Fruit fly (Drosophila melanogaster): ENCODE results near the gene rod.

The rod gene

DNA sequence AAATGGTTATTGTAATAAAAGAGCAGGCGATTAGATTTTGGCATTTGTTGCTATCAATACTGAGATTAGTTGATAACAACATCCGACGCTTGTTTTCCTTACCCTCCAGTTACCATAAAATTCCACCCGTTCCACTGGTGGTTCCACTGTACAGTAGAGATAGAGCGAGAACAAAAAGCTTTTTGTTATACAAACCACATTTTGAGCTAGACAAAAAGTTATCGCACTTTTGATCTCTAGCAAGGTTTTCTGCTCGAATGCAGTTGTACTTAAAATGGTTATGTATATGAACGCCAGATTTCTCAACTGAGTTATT, 24.3 kb downstream of the rod start (continued):
- no peak for TF ChIP-seq p53 (GFP tag; optimal IDR thresholded peaks at IDR 0.05)
- peak; percentile 4 for TF ChIP-seq CG2678 (tag; optimal IDR thresholded peaks at IDR 0.05)
- TF ChIP-seq dysf (GFP tag; IDR thresholded peaks at IDR 0.05) = 0 out of 3 replicates have a peak, but pooled peaks have one; percentile 13
- TF ChIP-seq HHEX (GFP tag; optimal IDR thresholded peaks at IDR 0.05) = peak; percentile 9
- no peak for TF ChIP-seq CG3995 (GFP tag; optimal IDR thresholded peaks at IDR 0.05)

DNA sequence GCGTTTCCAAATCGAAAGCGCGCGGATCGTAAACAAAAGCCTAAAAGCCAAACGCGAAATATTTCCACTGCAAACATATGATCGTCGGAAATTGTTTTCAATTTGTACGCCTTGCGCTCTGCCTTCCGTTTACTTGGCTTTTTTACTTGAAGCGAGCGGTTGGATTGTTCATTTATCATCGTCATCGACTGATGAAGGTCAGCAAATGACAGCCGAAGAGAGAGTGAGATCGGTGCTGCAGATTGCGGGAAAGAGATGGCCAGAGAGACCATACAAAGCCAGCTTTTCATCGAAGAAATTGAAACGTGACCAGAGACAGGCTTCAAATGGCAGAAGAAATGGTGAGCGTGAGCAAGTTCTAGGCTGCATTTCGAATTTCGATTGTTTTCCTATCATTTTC, 25.0 kb downstream of the rod start:
- TF ChIP-seq lilli (GFP tag; optimal IDR thresholded peaks at IDR 0.05) (no peak), CG15269 (tag; optimal IDR thresholded peaks at IDR 0.05) (no peak), grn (GFP tag; optimal IDR thresholded peaks at IDR 0.05) (peak; percentile 70), Blimp-1 (GFP tag; optimal IDR thresholded peaks at IDR 0.05) (peak; percentile 58), twi (tag; optimal IDR thresholded peaks at IDR 0.05) (no peak)

DNA sequence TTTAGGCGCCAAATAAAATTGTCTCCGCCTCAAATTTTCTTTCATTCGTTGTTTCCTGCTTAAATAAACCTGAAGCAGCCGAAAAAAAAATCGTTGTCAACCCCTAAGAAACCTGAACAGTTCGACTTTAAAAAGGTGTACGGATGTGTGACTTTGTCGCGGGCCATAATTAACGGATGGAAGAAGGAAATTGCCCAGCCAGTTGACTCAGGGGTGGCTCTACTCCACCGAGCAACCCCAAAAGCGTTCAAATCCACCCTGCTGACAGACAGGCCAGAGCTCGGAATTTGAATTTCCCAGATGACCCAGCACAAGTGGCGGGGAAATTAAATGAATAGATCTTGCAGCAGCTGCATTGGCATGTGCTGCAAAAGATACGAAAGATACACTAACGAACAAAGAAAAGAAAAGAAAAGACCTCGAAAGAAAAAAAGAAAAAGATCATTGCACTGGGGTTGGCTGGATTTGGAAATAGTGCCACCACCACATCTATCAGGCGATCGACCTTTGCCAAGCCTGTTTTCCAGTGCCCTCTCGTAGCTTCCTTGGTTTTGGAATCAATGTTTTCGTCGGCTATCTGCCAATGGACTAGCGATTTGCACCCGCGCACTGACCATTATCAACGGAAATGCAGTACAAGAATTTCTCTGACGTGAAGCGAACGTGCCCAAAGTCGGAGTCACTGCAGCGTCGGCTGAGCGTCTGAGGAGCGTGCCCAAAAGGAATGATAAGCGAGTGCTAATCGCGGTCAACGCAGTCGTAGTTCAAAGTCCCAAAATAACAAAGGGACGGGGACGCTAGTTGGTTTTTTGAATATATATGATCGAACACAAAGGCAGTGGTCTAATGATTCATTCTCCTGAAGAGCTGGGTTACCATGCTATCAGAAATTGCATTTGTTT, 25.7 kb downstream of the rod start:
- TF ChIP-seq seq (GFP tag; IDR thresholded peaks at IDR 0.05) = peak; percentile 44; the same call in 1 of the 2 replicates
- no peak for TF ChIP-seq CG31365 (tag; optimal IDR thresholded peaks at IDR 0.05)
- TF ChIP-seq chm (GFP tag; IDR thresholded peaks at IDR 0.05) = peak; percentile 16; the same call in 1 of the 2 replicates
- TF ChIP-seq CG17802 (tag; optimal IDR thresholded peaks at IDR 0.05) = no peak
- TF ChIP-seq CG7928 (GFP tag; optimal IDR thresholded peaks at IDR 0.05) = no peak
- no peak for TF ChIP-seq zen2 (GFP tag; IDR thresholded peaks at IDR 0.05; ENCODE audit: partially characterized antibody)
- no peak for TF ChIP-seq grau (tag; optimal IDR thresholded peaks at IDR 0.05)
- no peak for TF ChIP-seq BtbVII (GFP tag; optimal IDR thresholded peaks at IDR 0.05)
- TF ChIP-seq CG11093 (GFP tag; IDR thresholded peaks at IDR 0.05) = no peak
- no peak for TF ChIP-seq CG2875 (GFP tag; optimal IDR thresholded peaks at IDR 0.05)
- no peak for TF ChIP-seq phol (tag; optimal IDR thresholded peaks at IDR 0.05)
- no peak for TF ChIP-seq Dad (GFP tag; optimal IDR thresholded peaks at IDR 0.05)
- TF ChIP-seq CG30403 (GFP tag; optimal IDR thresholded peaks at IDR 0.05) = no peak
- TF ChIP-seq CG12744 (GFP tag; optimal IDR thresholded peaks at IDR 0.05) = no peak
- TF ChIP-seq pros (GFP tag; optimal IDR thresholded peaks at IDR 0.05) = peak; percentile 93
- TF ChIP-seq sens (GFP tag) = peak; percentile 40
- TF ChIP-seq Opbp (GFP tag; IDR thresholded peaks at IDR 0.05; ENCODE audit: partially characterized antibody) = no peak
- peak in 1 of 2 experiments; percentile 32 for TF ChIP-seq Hr78 (GFP tag; optimal IDR thresholded peaks at IDR 0.05)
- peak; percentile 4 for TF ChIP-seq kah (GFP tag; optimal IDR thresholded peaks at IDR 0.05)
- no peak for TF ChIP-seq ems (GFP tag; optimal IDR thresholded peaks at IDR 0.05)
- no peak for TF ChIP-seq luna (GFP tag; optimal IDR thresholded peaks at IDR 0.05)
- no peak for TF ChIP-seq CG33557 (GFP tag; optimal IDR thresholded peaks at IDR 0.05)
- TF ChIP-seq peb (GFP tag; IDR thresholded peaks at IDR 0.05) = no peak
- no peak for TF ChIP-seq sug (tag; optimal IDR thresholded peaks at IDR 0.05)
- no peak for TF ChIP-seq Xrp1 (GFP tag; IDR thresholded peaks at IDR 0.05)
- no peak for TF ChIP-seq CG13775 (GFP tag; optimal IDR thresholded peaks at IDR 0.05)
- TF ChIP-seq D19A (tag; optimal IDR thresholded peaks at IDR 0.05) = peak; percentile 13
- TF ChIP-seq kay (GFP tag; optimal IDR thresholded peaks at IDR 0.05) = no peak
- TF ChIP-seq E2f1 (GFP tag; IDR thresholded peaks at IDR 0.05) = no peak
- no peak for TF ChIP-seq CG18476 (GFP tag; optimal IDR thresholded peaks at IDR 0.05)
- no peak for TF ChIP-seq CG9797 (GFP tag; optimal IDR thresholded peaks at IDR 0.05)
- no peak for TF ChIP-seq CG12104 (GFP tag; optimal IDR thresholded peaks at IDR 0.05)
- peak; percentile 6 for TF ChIP-seq Med (GFP tag)
- peak; percentile 5 for TF ChIP-seq sd (tag; optimal IDR thresholded peaks at IDR 0.05)
- no peak for TF ChIP-seq CG17328 (GFP tag; IDR thresholded peaks at IDR 0.05)
- TF ChIP-seq CG3995 (GFP tag; optimal IDR thresholded peaks at IDR 0.05) = no peak

Data from whole organism, embryonic.